Fruit fly (Drosophila melanogaster): ENCODE data around the gene CG32856.

CG32856 gene

dm6 chr3R:15972979-15973486, 7.9 kb upstream of the CG32856 start, which contains the start of gene Hel89B (continued):
- no peak for TF ChIP-seq ase (GFP tag; IDR thresholded peaks at IDR 0.05)
- TF ChIP-seq CG13775 (GFP tag; optimal IDR thresholded peaks at IDR 0.05): peak; percentile 54
- TF ChIP-seq CG32767 (GFP tag; IDR thresholded peaks at IDR 0.05): no peak
- TF ChIP-seq CG3847 (GFP tag; IDR thresholded peaks at IDR 0.05): no peak
- TF ChIP-seq Kr (GFP tag; optimal IDR thresholded peaks at IDR 0.05): no peak
- no peak for TF ChIP-seq ssp (GFP tag; IDR thresholded peaks at IDR 0.05)
- no peak for TF ChIP-seq ftz-f1 (GFP tag; optimal IDR thresholded peaks at IDR 0.05)
- TF ChIP-seq peb (GFP tag; IDR thresholded peaks at IDR 0.05): no peak
- peak; percentile 82 for TF ChIP-seq NC2α (GFP tag; optimal IDR thresholded peaks at IDR 0.05)
- peak; percentile 46 for TF ChIP-seq Meics (GFP tag; optimal IDR thresholded peaks at IDR 0.05)
- TF ChIP-seq hbn (GFP tag; IDR thresholded peaks at IDR 0.05; ENCODE audit: partially characterized antibody): no peak
- TF ChIP-seq Dbx (GFP tag; IDR thresholded peaks at IDR 0.05): no peak
- no peak for TF ChIP-seq Awh (GFP tag; IDR thresholded peaks at IDR 0.05)
- TF ChIP-seq CG6813 (GFP tag; optimal IDR thresholded peaks at IDR 0.05): no peak
- TF ChIP-seq tap (tag; optimal IDR thresholded peaks at IDR 0.05): no peak
- TF ChIP-seq Mad (GFP tag; optimal IDR thresholded peaks at IDR 0.05): peak; percentile 49
- TF ChIP-seq klu (GFP tag; IDR thresholded peaks at IDR 0.05): no peak
- peak; percentile 13 for TF ChIP-seq Six4 (GFP tag; optimal IDR thresholded peaks at IDR 0.05)
- no peak for TF ChIP-seq Neu2 (GFP tag; optimal IDR thresholded peaks at IDR 0.05; ENCODE audit: borderline replicate concordance)
- peak; percentile 34 for TF ChIP-seq fu2 (GFP tag; optimal IDR thresholded peaks at IDR 0.05)
- peak; percentile 73 for TF ChIP-seq Hr3 (GFP tag; optimal IDR thresholded peaks at IDR 0.05)
- TF ChIP-seq CG1529 (GFP tag; optimal IDR thresholded peaks at IDR 0.05): no peak
- TF ChIP-seq dm (GFP tag; optimal IDR thresholded peaks at IDR 0.05): peak; percentile 60
- no peak for TF ChIP-seq unc-4 (GFP tag; IDR thresholded peaks at IDR 0.05; ENCODE audit: partially characterized antibody)
- TF ChIP-seq az2 (GFP tag; optimal IDR thresholded peaks at IDR 0.05): peak; percentile 71
- TF ChIP-seq grau (tag; optimal IDR thresholded peaks at IDR 0.05): peak; percentile 70
- TF ChIP-seq Hr39 (optimal IDR thresholded peaks at IDR 0.05): no peak
- TF ChIP-seq CG18764 (GFP tag; optimal IDR thresholded peaks at IDR 0.05): peak; percentile 51
- no peak for TF ChIP-seq B-H1 (GFP tag; IDR thresholded peaks at IDR 0.05)
- TF ChIP-seq CG14014 (GFP tag; IDR thresholded peaks at IDR 0.05): no peak
- no peak for TF ChIP-seq Atf-2 (GFP tag; optimal IDR thresholded peaks at IDR 0.05)
- TF ChIP-seq ato (GFP tag; IDR thresholded peaks at IDR 0.05; ENCODE audit: partially characterized antibody): no peak
- TF ChIP-seq CG16779 (GFP tag; IDR thresholded peaks at IDR 0.05): no peak
- TF ChIP-seq Side (GFP tag; optimal IDR thresholded peaks at IDR 0.05): no peak
- TF ChIP-seq CG33557 (GFP tag; optimal IDR thresholded peaks at IDR 0.05): peak; percentile 5
- TF ChIP-seq C15 (GFP tag; IDR thresholded peaks at IDR 0.05): no peak
- TF ChIP-seq dysf (GFP tag; IDR thresholded peaks at IDR 0.05): no peak
- no peak for TF ChIP-seq Gsc (GFP tag; IDR thresholded peaks at IDR 0.05)
- TF ChIP-seq ems (GFP tag; optimal IDR thresholded peaks at IDR 0.05): peak; percentile 53
- peak; percentile 26 for TF ChIP-seq Fer1 (GFP tag; optimal IDR thresholded peaks at IDR 0.05)
- no peak for TF ChIP-seq CG9215 (GFP tag; IDR thresholded peaks at IDR 0.05)
- peak; percentile 29 for TF ChIP-seq jing (GFP tag; optimal IDR thresholded peaks at IDR 0.05)
- peak; percentile 64 for TF ChIP-seq CG1602 (GFP tag; optimal IDR thresholded peaks at IDR 0.05)
- TF ChIP-seq gt (GFP tag; IDR thresholded peaks at IDR 0.05): no peak
- no peak for TF ChIP-seq Ravus (GFP tag; IDR thresholded peaks at IDR 0.05)
- no peak for TF ChIP-seq exex (tag; optimal IDR thresholded peaks at IDR 0.05)
- TF ChIP-seq CG11723 (GFP tag; optimal IDR thresholded peaks at IDR 0.05): peak; percentile 17
- no peak for TF ChIP-seq CG12299 (tag; optimal IDR thresholded peaks at IDR 0.05)
- TF ChIP-seq tx (GFP tag; optimal IDR thresholded peaks at IDR 0.05): peak; percentile 68
- no peak for TF ChIP-seq Xrp1 (GFP tag; IDR thresholded peaks at IDR 0.05)
- peak; percentile 8 for TF ChIP-seq MTF-1 (GFP tag; optimal IDR thresholded peaks at IDR 0.05; ENCODE audit: borderline replicate concordance)
- no peak for TF ChIP-seq jigr1 (GFP tag; IDR thresholded peaks at IDR 0.05)
- TF ChIP-seq CG6791 (GFP tag; IDR thresholded peaks at IDR 0.05; ENCODE audit: partially characterized antibody): no peak

Measured in whole organism, embryonic.